Fruit fly (Drosophila melanogaster) whole organism, embryonic: ENCODE data around the gene ClC-a.

Source experiments
- ATbp ChIP-seq: fragments of 200-800 bp; sonication (Bioruptor generic); optimal IDR thresholded peaks from 2 replicates; lab custom pipeline; 2017; ENCODE audit warnings: missing biosample characterization, mild to moderate bottlenecking, missing genetic modification characterization, missing genetic modification reagents
- Asciz ChIP-seq: fragments of 200-800 bp; sonication (Bioruptor generic); optimal IDR thresholded peaks from 2 replicates; lab custom pipeline; 2017; ENCODE audit warnings: missing biosample characterization, mild to moderate bottlenecking, missing genetic modification characterization, missing genetic modification reagents
- CG10209 ChIP-seq: fragments of 200-800 bp; sonication (Bioruptor generic); optimal IDR thresholded peaks from 3 replicates; lab custom pipeline; 2017; ENCODE audit warnings: missing biosample characterization, mild to moderate bottlenecking, missing genetic modification characterization, missing genetic modification reagents
- CG10267 ChIP-seq: fragments of 200-800 bp; sonication (Bioruptor generic); optimal IDR thresholded peaks from 2 replicates; lab custom pipeline; 2018; ENCODE audit warnings: missing biosample characterization, mild to moderate bottlenecking, missing genetic modification characterization, moderate library complexity
- CG10565 ChIP-seq: fragments of 200-800 bp; sonication (Bioruptor generic); optimal IDR thresholded peaks from 3 replicates; lab custom pipeline; 2016; ENCODE audit warnings: missing biosample characterization, mild to moderate bottlenecking, missing genetic modification characterization
- CG11093 ChIP-seq: fragments of 200-800 bp; sonication (Bioruptor generic); IDR thresholded peaks from 3 replicates; pipeline ENCODE4 v1.3.6; 2022; ENCODE audit warnings: missing biosample characterization, missing genetic modification characterization
- CG1233 ChIP-seq: fragments of 200-800 bp; sonication (Bioruptor generic); optimal IDR thresholded peaks from 4 replicates; lab custom pipeline; 2018; ENCODE audit warnings: missing biosample characterization, mild to moderate bottlenecking, missing genetic modification characterization
- CG12659 ChIP-seq: fragments of 200-800 bp; sonication (Bioruptor generic); optimal IDR thresholded peaks from 3 replicates; lab custom pipeline; 2017; ENCODE audit warnings: mild to moderate bottlenecking, missing biosample characterization, missing genetic modification reagents, missing genetic modification characterization
- CG14710 ChIP-seq: fragments of 200-800 bp; sonication (Bioruptor generic); optimal IDR thresholded peaks from 3 replicates; lab custom pipeline; 2019; ENCODE audit warnings: missing biosample characterization, mild to moderate bottlenecking, missing genetic modification characterization, moderate library complexity
- CG30403 ChIP-seq: fragments of 200-800 bp; sonication (Bioruptor generic); optimal IDR thresholded peaks from 3 replicates; lab custom pipeline; 2016; ENCODE audit warnings: missing biosample characterization, missing genetic modification characterization
- CG31441 ChIP-seq: fragments of 200-800 bp; sonication (Bioruptor generic); IDR thresholded peaks from 2 replicates; pipeline ENCODE4 v1.3.6; 2022; ENCODE audit warnings: missing biosample characterization, missing genetic modification characterization
- CG34224 ChIP-seq: fragments of 200-800 bp; sonication (Bioruptor generic); IDR thresholded peaks from 3 replicates; pipeline ENCODE4 v1.3.6; 2022; ENCODE audit warnings: missing biosample characterization, missing genetic modification characterization; ENCODE audit not compliant: partially characterized antibody
- CG4424 ChIP-seq: fragments of 200-800 bp; sonication (Bioruptor generic); optimal IDR thresholded peaks from 3 replicates; lab custom pipeline; 2016; ENCODE audit warnings: missing biosample characterization, missing genetic modification characterization
- CG4707 ChIP-seq: fragments of 200-800 bp; sonication (Bioruptor generic); optimal IDR thresholded peaks from 2 replicates; lab custom pipeline; 2018; ENCODE audit warnings: missing biosample characterization, mild to moderate bottlenecking, missing genetic modification characterization, moderate library complexity
- CG6254 ChIP-seq: fragments of 200-800 bp; sonication (Bioruptor generic); optimal IDR thresholded peaks from 3 replicates; lab custom pipeline; 2017; ENCODE audit warnings: mild to moderate bottlenecking, missing biosample characterization, missing genetic modification reagents, missing genetic modification characterization
- CG6689 ChIP-seq: fragments of 200-800 bp; sonication (Bioruptor generic); IDR thresholded peaks from 2 replicates; pipeline ENCODE4 v1.3.6; 2022; ENCODE audit warnings: missing biosample characterization, missing genetic modification characterization
- CG9215 ChIP-seq: fragments of 200-800 bp; sonication (Bioruptor generic); IDR thresholded peaks from 2 replicates; pipeline ENCODE4 v1.3.6; 2022; ENCODE audit warnings: missing biosample characterization, missing genetic modification characterization
- CG9727 ChIP-seq: fragments of 200-800 bp; sonication (Bioruptor generic); optimal IDR thresholded peaks from 3 replicates; lab custom pipeline; 2017; ENCODE audit warnings: missing biosample characterization, mild to moderate bottlenecking, missing genetic modification characterization
- CoRest ChIP-seq: fragments of 200-800 bp; sonication (Bioruptor generic); optimal IDR thresholded peaks from 3 replicates; lab custom pipeline; 2018; ENCODE audit warnings: missing biosample characterization, mild to moderate bottlenecking, missing genetic modification characterization, moderate library complexity
- D19A ChIP-seq: fragments of 200-800 bp; optimal IDR thresholded peaks from 3 replicates; lab custom pipeline; 2019; ENCODE audit warnings: missing biosample characterization, mild to moderate bottlenecking, missing genetic modification characterization, moderate library complexity
- Dll ChIP-seq: fragments of 200-800 bp; sonication (Bioruptor generic); IDR thresholded peaks from 4 replicates; pipeline ENCODE4 v1.3.6; 2022; ENCODE audit warnings: missing biosample characterization, missing genetic modification characterization; ENCODE audit not compliant: partially characterized antibody
- Eip74EF ChIP-seq, 2 experiments: fragments of 200-800 bp in 1 of 2; fragments of >200 bp in 1 of 2; sonication (Bioruptor generic) in 1 of 2; optimal IDR thresholded peaks; 2 replicates each; lab custom pipeline; 2017 to 2019; ENCODE audit warnings: missing biosample characterization in 2 of 2, missing genetic modification characterization in 2 of 2, mild to moderate bottlenecking in 1 of 2, moderate library complexity in 1 of 2
- Fer3 ChIP-seq: fragments of 200-800 bp; sonication (Bioruptor generic); optimal IDR thresholded peaks from 2 replicates; lab custom pipeline; 2018; ENCODE audit warnings: missing biosample characterization, mild to moderate bottlenecking, missing genetic modification characterization, moderate library complexity
- HLH4C ChIP-seq: fragments of 200-800 bp; sonication (Bioruptor generic); IDR thresholded peaks from 3 replicates; pipeline ENCODE4 v1.3.6; 2022; ENCODE audit warnings: missing biosample characterization, missing genetic modification characterization; ENCODE audit not compliant: partially characterized antibody
- HmgD ChIP-seq: fragments of 200-800 bp; sonication (Bioruptor generic); optimal IDR thresholded peaks from 3 replicates; lab custom pipeline; 2016; ENCODE audit warnings: missing biosample characterization, missing genetic modification characterization
- Hr3 ChIP-seq: fragments of 200-800 bp; sonication (Bioruptor generic); optimal IDR thresholded peaks from 3 replicates; lab custom pipeline; 2016; ENCODE audit warnings: missing biosample characterization, missing genetic modification characterization
- Hr51 ChIP-seq, 2 experiments: fragments of 200-800 bp; sonication (Bioruptor generic); optimal IDR thresholded peaks; 2 replicates in 1 of 2; 3 replicates in 1 of 2; lab custom pipeline; 2016 to 2018; ENCODE audit warnings: missing biosample characterization in 2 of 2, missing genetic modification characterization in 2 of 2, mild to moderate bottlenecking in 1 of 2, moderate library complexity in 1 of 2
- Lhr ChIP-seq: fragments of 200-800 bp; sonication (Bioruptor generic); optimal IDR thresholded peaks from 3 replicates; lab custom pipeline; 2017; ENCODE audit warnings: mild to moderate bottlenecking, missing biosample characterization, missing genetic modification reagents, missing genetic modification characterization
- Oli ChIP-seq: fragments of 200-800 bp; sonication (Bioruptor generic); optimal IDR thresholded peaks from 2 replicates; lab custom pipeline; 2018; ENCODE audit warnings: missing biosample characterization, mild to moderate bottlenecking, missing genetic modification characterization, moderate library complexity
- Spps ChIP-seq: fragments of 200-800 bp; sonication (Bioruptor generic); optimal IDR thresholded peaks from 2 replicates; lab custom pipeline; 2018; ENCODE audit warnings: missing biosample characterization, mild to moderate bottlenecking, missing genetic modification characterization
- Xrp1 ChIP-seq: fragments of 200-800 bp; sonication (Bioruptor generic); IDR thresholded peaks from 2 replicates; pipeline ENCODE4 v1.3.6; 2022; ENCODE audit warnings: missing biosample characterization, missing genetic modification characterization
- crol ChIP-seq: fragments of 200-800 bp; sonication (Bioruptor generic); IDR thresholded peaks from 2 replicates; pipeline ENCODE4 v1.3.6; 2022; ENCODE audit warnings: missing biosample characterization, missing genetic modification characterization
- dmrt99B ChIP-seq: fragments of 200-800 bp; sonication (Bioruptor generic); optimal IDR thresholded peaks from 2 replicates; lab custom pipeline; 2018; ENCODE audit warnings: missing biosample characterization, mild to moderate bottlenecking, missing genetic modification characterization, moderate library complexity
- dysf ChIP-seq: fragments of 200-800 bp; sonication (Bioruptor generic); IDR thresholded peaks from 3 replicates; pipeline ENCODE4 v1.3.6; 2022; ENCODE audit warnings: missing biosample characterization, missing genetic modification characterization
- gcm2 ChIP-seq: fragments of 200-800 bp; sonication (Bioruptor generic); optimal IDR thresholded peaks from 2 replicates; lab custom pipeline; 2016; ENCODE audit warnings: missing biosample characterization, missing genetic modification characterization
- kah ChIP-seq: fragments of 200-800 bp; sonication (Bioruptor generic); optimal IDR thresholded peaks from 2 replicates; lab custom pipeline; 2018; ENCODE audit warnings: missing biosample characterization, mild to moderate bottlenecking, missing genetic modification characterization
- ken ChIP-seq: fragments of 200-800 bp; sonication (Bioruptor generic); IDR thresholded peaks from 3 replicates; pipeline ENCODE4 v1.3.6; 2022; ENCODE audit warnings: missing biosample characterization, missing genetic modification characterization
- odd ChIP-seq: fragments of 200-800 bp; sonication (Bioruptor generic); optimal IDR thresholded peaks from 2 replicates; lab custom pipeline; 2017; ENCODE audit warnings: missing biosample characterization, mild to moderate bottlenecking, missing genetic modification characterization
- peb ChIP-seq: fragments of 200-800 bp; sonication (Bioruptor generic); IDR thresholded peaks from 2 replicates; pipeline ENCODE4 v1.3.6; 2022; ENCODE audit warnings: missing biosample characterization, missing genetic modification characterization
- repo ChIP-seq: fragments of 200-800 bp; sonication (Bioruptor generic); optimal IDR thresholded peaks from 2 replicates; lab custom pipeline; 2016; ENCODE audit warnings: missing biosample characterization, missing genetic modification characterization
- rib ChIP-seq: fragments of 200-800 bp; sonication (Bioruptor generic); IDR thresholded peaks from 2 replicates; pipeline ENCODE4 v1.3.6; 2022; ENCODE audit warnings: missing biosample characterization, missing genetic modification characterization
- sc ChIP-seq, 3 experiments: fragments of >200 bp in 2 of 3; fragments of 200-800 bp in 1 of 3; sonication (Bioruptor generic) in 1 of 3; optimal IDR thresholded peaks; 2 replicates in 2 of 3; 3 replicates in 1 of 3; lab custom pipeline; 2017; ENCODE audit warnings: mild to moderate bottlenecking in 1 of 3, missing biosample characterization in 1 of 3, missing genetic modification characterization in 1 of 3, missing genetic modification reagents in 1 of 3
- tap ChIP-seq: fragments of 200-800 bp; optimal IDR thresholded peaks from 3 replicates; lab custom pipeline; 2019; ENCODE audit warnings: missing biosample characterization, mild to moderate bottlenecking, missing genetic modification characterization, moderate library complexity
- trem ChIP-seq: fragments of 200-800 bp; optimal IDR thresholded peaks from 3 replicates; lab custom pipeline; 2019; ENCODE audit warnings: missing biosample characterization, mild to moderate bottlenecking, missing genetic modification characterization, moderate library complexity
- twi ChIP-seq: fragments of 200-800 bp; optimal IDR thresholded peaks from 2 replicates; lab custom pipeline; 2019; ENCODE audit warnings: missing biosample characterization, mild to moderate bottlenecking, missing genetic modification characterization, moderate library complexity
- tx ChIP-seq: fragments of 200-800 bp; sonication (Bioruptor generic); optimal IDR thresholded peaks from 2 replicates; lab custom pipeline; 2016; ENCODE audit warnings: missing biosample characterization, missing genetic modification characterization
- vvl ChIP-seq: fragments of 200-800 bp; sonication (Bioruptor generic); IDR thresholded peaks from 2 replicates; pipeline ENCODE4 v1.3.6; 2022; ENCODE audit warnings: missing biosample characterization, missing genetic modification characterization
- wor ChIP-seq: fragments of 200-800 bp; sonication (Bioruptor generic); IDR thresholded peaks from 2 replicates; pipeline ENCODE4 v1.3.6; 2022; ENCODE audit warnings: missing biosample characterization, missing genetic modification characterization
- yki ChIP-seq: fragments of >200 bp; optimal IDR thresholded peaks from 3 replicates; lab custom pipeline; 2018

The ClC-a gene

DNA sequence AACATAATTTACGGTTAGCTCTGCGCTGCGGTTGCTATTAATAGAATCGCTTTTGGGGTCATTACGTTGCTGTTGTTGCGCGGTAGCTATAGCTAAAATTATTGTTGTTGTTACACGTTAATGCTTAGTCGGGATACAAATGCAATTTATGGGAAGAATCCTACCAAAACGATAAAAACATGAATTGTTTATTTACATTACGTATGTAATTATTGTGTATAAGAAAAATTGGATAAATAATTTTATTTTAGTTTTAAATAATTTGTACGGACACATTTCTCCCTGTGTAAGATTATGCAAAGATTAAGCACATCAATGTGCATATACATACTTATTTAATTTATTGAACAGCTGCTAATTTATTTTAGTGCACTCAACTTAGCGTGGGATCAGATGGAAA is 38.9 kb upstream of the ClC-a start (continued):
- TF ChIP-seq repo (GFP tag; lab: Kevin White, UChicago) (no peak), CG9215 (GFP tag; lab: Robert Waterston, UW) (no peak), CG6689 (peak; percentile 35; the same call in 1 of the 2 replicates), Dll (GFP tag; lab: Robert Waterston, UW) (no peak), Lhr (GFP tag; lab: Kevin White, UChicago) (peak; percentile 22), CG10267 (tag; lab: Kevin White, UChicago) (peak; percentile 51), rib (GFP tag; lab: Robert Waterston, UW) (0 out of 2 replicates have a peak, but pooled peaks have one; percentile 4), Hr3 (peak; percentile 30), peb (GFP tag; lab: Robert Waterston, UW) (0 out of 2 replicates have a peak, but pooled peaks have one; percentile 41), CG12659 (GFP tag; lab: Kevin White, UChicago) (peak; percentile 4), wor (peak; percentile 45), CG6254 (peak; percentile 60), Xrp1 (peak; percentile 76), CG10209 (GFP tag; lab: Kevin White, UChicago) (peak; percentile 29), CG4707 (peak; percentile 42), CG1233 (GFP tag; lab: Kevin White, UChicago) (no peak), Fer3 (tag; lab: Kevin White, UChicago) (peak; percentile 26), Asciz (GFP tag; lab: Kevin White, UChicago) (peak; percentile 67), CG30403 (GFP tag; lab: Kevin White, UChicago) (peak; percentile 11), CG31441 (GFP tag; lab: Robert Waterston, UW) (peak; percentile 72; the same call in 1 of the 2 replicates), trem (tag; lab: Kevin White, UChicago) (peak; percentile 64), CG4424 (GFP tag; lab: Kevin White, UChicago) (peak; percentile 52), CG34224 (no peak), odd (GFP tag; lab: Kevin White, UChicago) (peak; percentile 6), Spps (tag; lab: Kevin White, UChicago) (peak; percentile 52), ATbp (GFP tag; lab: Kevin White, UChicago) (peak; percentile 61), D19A (tag; lab: Kevin White, UChicago) (peak; percentile 75), CoRest (tag; lab: Kevin White, UChicago) (peak; percentile 65), gcm2 (no peak), sc (optimal IDR thresholded peaks at IDR 0.05; lab: Kevin White, UChicago) (no peak), sc (GFP tag; optimal IDR thresholded peaks at IDR 0.05; lab: Kevin White, UChicago) (peak; percentile 17), twi (tag; lab: Kevin White, UChicago) (peak; percentile 46), dysf (peak; percentile 33; the same call in 1 of the 3 replicates), CG10565 (GFP tag; lab: Kevin White, UChicago) (no peak), dmrt99B (tag; lab: Kevin White, UChicago) (peak; percentile 80), crol (no peak), ken (GFP tag; lab: Robert Waterston, UW) (no peak; the same call in 2 of the 3 replicates), CG11093 (0 out of 3 replicates have a peak, but pooled peaks have one; percentile 10), Oli (tag; lab: Kevin White, UChicago) (peak; percentile 71), tx (GFP tag; lab: Kevin White, UChicago) (no peak), tap (tag; lab: Kevin White, UChicago) (peak; percentile 68), Hr51 (GFP tag; optimal IDR thresholded peaks at IDR 0.05; lab: Kevin White, UChicago) (peak in 1 of 2 experiments; percentile 67), CG14710 (peak; percentile 74), HmgD (GFP tag; lab: Kevin White, UChicago) (no peak), Eip74EF (GFP tag; optimal IDR thresholded peaks at IDR 0.05; lab: Kevin White, UChicago) (peak in 1 of 2 experiments; percentile 78), kah (GFP tag; lab: Kevin White, UChicago) (peak; percentile 46), HLH4C (no peak), yki (lab: Kevin White, UChicago) (no peak), vvl (GFP tag; lab: Robert Waterston, UW) (peak; percentile 71), CG9727 (GFP tag; lab: Kevin White, UChicago) (no peak)
